Worm (Caenorhabditis elegans) whole organism, young adult: ENCODE results near the gene mrpl-42.

Experiments
- C17E4.6 ChIP-seq: fragments of 200-800 bp; sonication (Bioruptor generic); IDR thresholded peaks from 2 replicates; pipeline ENCODE4 v1.3.6; 2022; ENCODE audit warnings: missing genetic modification reagents, missing genetic modification characterization, missing compliant biosample characterization
- F10E7.11 ChIP-seq: sonication (generic microtip); optimal IDR thresholded peaks from 2 replicates; lab custom pipeline; 2017; ENCODE audit warnings: mild to moderate bottlenecking, missing genetic modification characterization, moderate library complexity, missing compliant biosample characterization
- F39B2.1 ChIP-seq: fragments of 200-800 bp; sonication (Bioruptor generic); IDR thresholded peaks from 2 replicates; pipeline ENCODE4 v1.3.6; 2022; ENCODE audit warnings: missing genetic modification reagents, missing genetic modification characterization, missing compliant biosample characterization
- F52B5.7 ChIP-seq: sonication (generic microtip); optimal IDR thresholded peaks from 2 replicates; lab custom pipeline; 2016; ENCODE audit warnings: mild to moderate bottlenecking, missing genetic modification characterization, missing compliant biosample characterization
- Y56A3A.18 ChIP-seq: fragments of 200-800 bp; sonication (Bioruptor generic); IDR thresholded peaks from 2 replicates; pipeline ENCODE4 v1.3.6; 2022; ENCODE audit warnings: missing genetic modification reagents, missing genetic modification characterization, missing compliant biosample characterization
- Y67H2A.10 ChIP-seq: fragments of 200-800 bp; sonication (Bioruptor generic); conservative IDR thresholded peaks from 2 replicates; pipeline ENCODE4 v1.3.6; 2022; ENCODE audit warnings: missing genetic modification reagents, missing genetic modification characterization, missing compliant biosample characterization
- Y95B8A.8 ChIP-seq: fragments of 200-800 bp; sonication (Bioruptor generic); IDR thresholded peaks from 2 replicates; pipeline ENCODE4 v1.3.6; 2022; ENCODE audit warnings: missing genetic modification reagents, missing genetic modification characterization, missing compliant biosample characterization
- akir-1 ChIP-seq: fragments of 200-800 bp; sonication (Bioruptor generic); optimal IDR thresholded peaks from 2 replicates; lab custom pipeline; 2018; ENCODE audit warnings: mild to moderate bottlenecking, missing genetic modification characterization, moderate library complexity, missing compliant biosample characterization
- attf-5 ChIP-seq: fragments of 200-800 bp; sonication (Bioruptor generic); optimal IDR thresholded peaks from 2 replicates; lab custom pipeline; 2018; ENCODE audit warnings: mild to moderate bottlenecking, missing genetic modification characterization, missing compliant biosample characterization
- bed-1 ChIP-seq: fragments of 200-800 bp; sonication (Bioruptor generic); IDR thresholded peaks from 2 replicates; pipeline ENCODE4 v1.3.6; 2022; ENCODE audit warnings: missing genetic modification reagents, missing genetic modification characterization, missing compliant biosample characterization
- ccch-3 ChIP-seq: fragments of 200-800 bp; sonication (Bioruptor generic); optimal IDR thresholded peaks from 2 replicates; lab custom pipeline; 2018; ENCODE audit warnings: mild to moderate bottlenecking, missing genetic modification characterization, missing compliant biosample characterization
- ceh-40 ChIP-seq: fragments of 200-800 bp; sonication (Bioruptor generic); IDR thresholded peaks from 2 replicates; pipeline ENCODE4 v1.3.6; 2022; ENCODE audit warnings: missing genetic modification characterization, missing compliant biosample characterization
- chd-7 ChIP-seq: sonication (generic microtip); optimal IDR thresholded peaks from 2 replicates; lab custom pipeline; 2016; ENCODE audit warnings: mild to moderate bottlenecking, missing genetic modification characterization, moderate library complexity, missing compliant biosample characterization
- die-1 ChIP-seq: sonication (generic microtip); optimal IDR thresholded peaks from 2 replicates; lab custom pipeline; 2016; ENCODE audit warnings: missing genotype, mild to moderate bottlenecking, missing genetic modification characterization, missing compliant biosample characterization
- efl-1 ChIP-seq: fragments of 150-350 bp; optimal IDR thresholded peaks from 2 replicates; lab custom pipeline; 2014; ENCODE audit warnings: missing biosample characterization, missing genetic modification reagents, missing genetic modification characterization
- ets-4 ChIP-seq: fragments of 200-800 bp; sonication (Bioruptor generic); optimal IDR thresholded peaks from 2 replicates; lab custom pipeline; 2018; ENCODE audit warnings: mild to moderate bottlenecking, missing genetic modification characterization, missing compliant biosample characterization
- gei-17 ChIP-seq: fragments of 200-800 bp; sonication (Bioruptor generic); optimal IDR thresholded peaks from 2 replicates; lab custom pipeline; 2018; ENCODE audit warnings: mild to moderate bottlenecking, missing genetic modification characterization, missing compliant biosample characterization
- him-1 ChIP-seq: sonication (generic microtip); optimal IDR thresholded peaks from 2 replicates; lab custom pipeline; 2016; ENCODE audit warnings: missing genotype, missing genetic modification reagents, missing genetic modification characterization, missing compliant biosample characterization
- hmg-1.2 ChIP-seq: fragments of 200-800 bp; sonication (Bioruptor generic); IDR thresholded peaks from 2 replicates; pipeline ENCODE4 v1.3.6; 2022; ENCODE audit warnings: missing genetic modification reagents, missing genetic modification characterization, missing compliant biosample characterization
- lin-35 ChIP-seq, 3 experiments: fragments of 150-350 bp in 2 of 3; sonication (generic microtip) in 1 of 3; optimal IDR thresholded peaks; 2 replicates each; lab custom pipeline; 2014 to 2018; ENCODE audit warnings: missing biosample characterization in 3 of 3, missing genetic modification characterization in 3 of 3, missing genetic modification reagents in 3 of 3
- lin-54 ChIP-seq: fragments of 200-800 bp; sonication (Bioruptor generic); optimal IDR thresholded peaks from 2 replicates; lab custom pipeline; 2018; ENCODE audit warnings: mild to moderate bottlenecking, missing genetic modification characterization, missing compliant biosample characterization
- lir-1 ChIP-seq: fragments of 200-800 bp; sonication (Bioruptor generic); conservative IDR thresholded peaks from 2 replicates; pipeline ENCODE4 v1.3.6; 2022; ENCODE audit warnings: missing genetic modification reagents, missing genetic modification characterization, missing compliant biosample characterization
- lsl-1 ChIP-seq: fragments of 200-800 bp; sonication (Bioruptor generic); optimal IDR thresholded peaks from 2 replicates; lab custom pipeline; 2018; ENCODE audit warnings: mild to moderate bottlenecking, missing genetic modification characterization, moderate library complexity, missing compliant biosample characterization
- madf-8 ChIP-seq: fragments of 200-800 bp; sonication (Bioruptor generic); conservative IDR thresholded peaks from 2 replicates; pipeline ENCODE4 v1.3.6; 2022; ENCODE audit warnings: missing genetic modification reagents, missing genetic modification characterization, missing compliant biosample characterization
- mxl-1 ChIP-seq: sonication (generic microtip); optimal IDR thresholded peaks from 2 replicates; lab custom pipeline; 2016; ENCODE audit warnings: missing genetic modification characterization, missing compliant biosample characterization
- nfya-2 ChIP-seq: fragments of 200-800 bp; sonication (Bioruptor generic); IDR thresholded peaks from 2 replicates; pipeline ENCODE4 v1.3.6; 2022; ENCODE audit warnings: missing genetic modification reagents, missing genetic modification characterization, missing compliant biosample characterization
- nhr-120 ChIP-seq: fragments of 200-800 bp; sonication (Bioruptor generic); IDR thresholded peaks from 2 replicates; pipeline ENCODE4 v1.3.6; 2022; ENCODE audit warnings: missing genetic modification characterization, missing compliant biosample characterization
- nhr-179 ChIP-seq: sonication (generic microtip); optimal IDR thresholded peaks from 2 replicates; lab custom pipeline; 2016; ENCODE audit warnings: mild to moderate bottlenecking, missing genetic modification characterization, missing compliant biosample characterization
- nhr-27 ChIP-seq: fragments of 200-800 bp; sonication (Bioruptor generic); optimal IDR thresholded peaks from 2 replicates; lab custom pipeline; 2018; ENCODE audit warnings: mild to moderate bottlenecking, missing genetic modification characterization, moderate library complexity, missing compliant biosample characterization
- nhr-80 ChIP-seq: sonication (generic microtip); optimal IDR thresholded peaks from 2 replicates; lab custom pipeline; 2016; ENCODE audit warnings: missing genetic modification characterization, missing compliant biosample characterization
- pbrm-1 ChIP-seq: fragments of 200-800 bp; sonication (Bioruptor generic); IDR thresholded peaks from 2 replicates; pipeline ENCODE4 v1.3.6; 2022; ENCODE audit warnings: missing genetic modification reagents, missing genetic modification characterization, missing compliant biosample characterization
- rec-8 ChIP-seq, 2 experiments: sonication (generic microtip); optimal IDR thresholded peaks; 2 replicates each; lab custom pipeline; 2016; ENCODE audit warnings: mild to moderate bottlenecking in 2 of 2, missing genetic modification characterization in 2 of 2, missing genetic modification reagents in 2 of 2, missing genotype in 2 of 2, missing biosample characterization in 1 of 2, missing compliant biosample characterization in 1 of 2, moderate library complexity in 1 of 2
- snpc-1.3 ChIP-seq: sonication (generic microtip); optimal IDR thresholded peaks from 2 replicates; lab custom pipeline; 2017; ENCODE audit warnings: missing genetic modification characterization, mild to moderate bottlenecking, missing compliant biosample characterization, antibody characterized with exemption, moderate library complexity, missing genotype, missing genetic modification reagents; ENCODE audit not compliant: insufficient read depth
- snpc-3.4 ChIP-seq: sonication (generic microtip); optimal IDR thresholded peaks from 2 replicates; lab custom pipeline; 2017; ENCODE audit warnings: missing genetic modification characterization, mild to moderate bottlenecking, missing compliant biosample characterization, antibody characterized with exemption, moderate library complexity, missing genotype, missing genetic modification reagents
- snpc-4 ChIP-seq, 5 experiments: fragments of 150-350 bp in 1 of 5; sonication (generic microtip) in 4 of 5; optimal IDR thresholded peaks; 2 replicates each; lab custom pipeline; 2014 to 2018; ENCODE audit warnings: missing genetic modification characterization in 5 of 5, missing biosample characterization in 3 of 5, antibody characterized with exemption in 2 of 5, mild to moderate bottlenecking in 2 of 5, missing compliant biosample characterization in 2 of 5, missing genotype in 2 of 5, moderate library complexity in 2 of 5, missing genetic modification reagents in 1 of 5
- sptf-2 ChIP-seq: fragments of 200-800 bp; sonication (Bioruptor generic); optimal IDR thresholded peaks from 2 replicates; lab custom pipeline; 2018; ENCODE audit warnings: mild to moderate bottlenecking, missing genetic modification characterization, missing compliant biosample characterization
- unc-62 ChIP-seq: fragments of 150-350 bp; optimal IDR thresholded peaks from 2 replicates; lab custom pipeline; 2014; ENCODE audit warnings: missing biosample characterization, missing genetic modification reagents, missing genetic modification characterization
- ztf-26 ChIP-seq: sonication (generic microtip); optimal IDR thresholded peaks from 2 replicates; lab custom pipeline; 2017; ENCODE audit warnings: missing genetic modification characterization, missing compliant biosample characterization
- ztf-3 ChIP-seq: fragments of 200-800 bp; sonication (Bioruptor generic); optimal IDR thresholded peaks from 2 replicates; lab custom pipeline; 2018; ENCODE audit warnings: mild to moderate bottlenecking, missing genetic modification characterization, missing compliant biosample characterization
- ztf-6 ChIP-seq: fragments of 200-800 bp; sonication (Bioruptor generic); IDR thresholded peaks from 2 replicates; pipeline ENCODE4 v1.3.6; 2022; ENCODE audit warnings: missing genetic modification reagents, missing genetic modification characterization, missing compliant biosample characterization

mrpl-42 gene

DNA sequence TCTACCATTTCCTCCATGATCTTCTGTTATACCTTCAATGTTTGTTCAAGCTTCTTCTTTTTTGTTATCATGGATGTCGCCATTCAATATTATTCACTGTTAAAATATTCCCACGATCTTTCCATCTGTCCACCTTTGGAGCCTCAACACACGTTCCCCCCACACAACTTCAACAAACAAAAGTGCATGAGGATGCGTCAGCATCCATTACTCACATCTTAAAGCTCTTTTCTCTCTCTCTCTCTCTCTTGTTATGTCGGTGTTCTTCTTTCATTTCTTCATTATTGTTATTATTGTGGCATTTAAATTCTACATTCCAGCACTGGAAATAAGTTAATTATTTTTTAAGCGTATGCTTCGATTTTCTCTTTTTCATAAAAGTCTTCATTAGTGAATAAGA is 19.8 kb upstream of the mrpl-42 start:
- TF ChIP-seq F10E7.11 (tag; lab: Kevin White, UChicago), result no peak
- TF ChIP-seq lin-54, result no peak
- no peak for TF ChIP-seq hmg-1.2 (GFP tag; lab: Robert Waterston, UW)
- TF ChIP-seq unc-62, result no peak
- no peak for TF ChIP-seq sptf-2 (GFP tag; lab: Kevin White, UChicago)
- no peak for TF ChIP-seq nhr-27 (tag; lab: Kevin White, UChicago)
- TF ChIP-seq lsl-1, result no peak
- TF ChIP-seq lir-1 (GFP tag; lab: Robert Waterston, UW), result no peak
- no peak for TF ChIP-seq ccch-3 (GFP tag; lab: Kevin White, UChicago)
- TF ChIP-seq akir-1 (GFP tag; lab: Kevin White, UChicago), result no peak
- no peak for TF ChIP-seq nhr-120 (GFP tag; lab: Robert Waterston, UW)
- no peak for TF ChIP-seq bed-1 (GFP tag; lab: Robert Waterston, UW)

DNA sequence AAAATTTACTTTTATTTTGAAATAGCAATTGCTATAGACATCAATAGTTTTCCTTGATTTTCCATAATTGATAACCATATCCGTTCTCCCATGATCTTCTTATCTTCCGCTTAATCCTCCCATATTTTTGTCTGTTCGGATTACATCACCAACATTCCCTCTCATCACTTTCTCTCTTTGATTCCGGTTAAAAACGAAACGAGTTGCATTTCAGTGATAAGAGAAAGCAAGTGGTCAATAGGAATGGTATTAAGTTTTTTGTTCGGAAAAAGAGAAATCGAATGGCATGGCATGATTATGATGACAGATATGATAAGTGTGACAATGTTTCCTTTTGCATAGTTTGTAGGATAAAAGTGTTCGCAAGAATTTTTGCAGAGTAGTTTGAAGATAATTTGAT is 17.8 kb upstream of the mrpl-42 start:
- TF ChIP-seq rec-8 (tag; optimal IDR thresholded peaks at IDR 0.05; lab: Kevin White, UChicago) (no peak), nfya-2 (GFP tag; lab: Robert Waterston, UW) (no peak), ccch-3 (GFP tag; lab: Kevin White, UChicago) (no peak), nhr-80 (tag; lab: Kevin White, UChicago) (peak; percentile 85), ets-4 (GFP tag; lab: Kevin White, UChicago) (peak; percentile 46), Y56A3A.18 (GFP tag; lab: Robert Waterston, UW) (no peak), pbrm-1 (no peak)

DNA sequence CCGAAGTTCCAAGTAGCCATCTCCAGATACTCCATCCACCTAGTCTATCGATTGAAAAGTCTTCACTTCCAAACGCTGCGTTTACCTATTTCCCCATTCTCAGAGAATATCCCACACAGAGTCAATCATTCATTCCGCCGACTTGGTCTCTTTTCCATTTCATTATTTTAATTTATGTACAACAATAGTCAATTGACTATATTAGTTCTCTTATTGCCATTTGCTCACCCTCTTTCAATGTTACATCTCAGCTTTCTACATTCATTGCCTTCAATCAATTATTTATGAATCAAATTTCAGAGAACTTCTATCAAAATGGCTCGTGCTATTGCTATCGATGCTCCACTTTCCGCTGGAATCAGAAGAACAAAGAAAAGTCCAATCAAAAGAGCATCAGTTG is 14.4 kb upstream of the mrpl-42 start, which contains the start of gene aly-1:
Gene aly-1, plus strand, starts transcription at position 301 of the 400 bp plus-strand sequence.
- no peak for TF ChIP-seq ztf-6
- no peak for TF ChIP-seq nhr-80 (tag; lab: Kevin White, UChicago)
- TF ChIP-seq chd-7 (tag; lab: Kevin White, UChicago), result no peak

DNA sequence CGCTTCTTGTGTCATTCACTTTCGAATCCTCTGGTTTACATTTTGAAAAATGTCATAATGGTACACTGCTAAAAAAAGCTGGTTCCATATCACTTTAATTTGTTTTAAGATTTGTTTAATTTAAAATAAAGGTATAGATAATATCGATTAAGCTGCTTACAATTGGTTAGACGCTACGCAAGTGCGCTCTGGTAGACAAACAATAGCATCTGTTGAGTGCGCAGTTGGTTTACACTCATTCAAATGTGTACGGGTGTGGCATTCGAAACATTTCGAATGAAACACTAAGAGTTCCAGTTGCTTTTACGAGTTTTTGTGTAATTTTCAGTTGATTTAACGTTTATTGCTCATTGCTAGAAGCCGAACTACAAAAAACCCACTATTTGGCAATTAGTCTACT is 13.2 kb upstream of the mrpl-42 start:
- peak; percentile 4 for TF ChIP-seq snpc-3.4 (tag; lab: Kevin White, UChicago)
- TF ChIP-seq snpc-4 (GFP tag; optimal IDR thresholded peaks at IDR 0.05; lab: Kevin White, UChicago), result no peak
- TF ChIP-seq snpc-4 (tag; optimal IDR thresholded peaks at IDR 0.05; lab: Kevin White, UChicago), result peak in 1 of 4 experiments; percentile 18
- peak; percentile 43 for TF ChIP-seq attf-5 (GFP tag; lab: Kevin White, UChicago)
- TF ChIP-seq F39B2.1 (GFP tag; lab: Robert Waterston, UW), result no peak
- TF ChIP-seq nhr-80 (tag; lab: Kevin White, UChicago), result peak; percentile 15
- TF ChIP-seq, all 124 proteins: peak for 4

DNA sequence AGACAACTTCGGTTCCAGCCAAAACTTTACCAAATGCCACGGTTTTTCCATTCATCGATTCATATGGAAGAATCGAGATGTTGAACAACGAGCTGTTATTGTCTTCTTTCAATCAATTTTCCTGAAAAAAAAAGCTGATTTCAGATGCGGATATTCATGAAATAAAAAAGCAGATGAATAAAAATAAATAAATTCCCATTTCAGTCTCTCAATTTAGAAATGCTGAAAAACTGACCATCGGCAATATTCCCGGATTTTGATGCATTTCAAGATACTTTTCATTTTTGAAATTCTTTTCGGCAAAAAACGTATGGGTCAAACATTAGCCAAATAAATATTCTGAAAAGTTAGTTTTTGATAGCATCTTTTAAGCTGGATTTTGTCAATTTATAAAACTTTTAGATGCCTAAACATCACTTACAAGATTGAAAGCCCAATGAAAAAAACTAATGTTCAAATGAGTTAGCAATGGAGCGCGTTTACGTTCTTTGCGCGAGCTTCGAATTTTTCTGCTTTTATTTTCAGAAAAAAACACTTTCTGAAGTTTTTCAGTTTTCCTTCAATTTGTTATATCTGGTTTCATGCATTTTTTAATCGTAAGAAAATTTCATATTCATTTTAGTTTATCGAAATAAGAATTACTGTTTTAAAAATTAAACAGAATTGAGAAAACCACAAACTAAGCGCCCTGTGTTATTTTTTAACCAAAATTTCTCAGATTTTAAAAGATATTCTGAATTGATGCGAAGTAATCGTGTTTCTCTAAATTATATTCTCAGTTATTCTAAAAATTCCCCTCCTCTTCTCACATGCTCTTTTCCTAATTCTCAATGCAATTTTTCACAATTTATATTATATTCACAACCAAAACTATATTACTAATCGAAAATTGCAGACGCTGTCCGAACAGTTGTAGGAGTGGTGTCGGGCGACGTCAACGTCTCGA is 10.1 kb upstream of the mrpl-42 start, which contains the start of the genes C01F6.14 and fem-3:
Gene C01F6.14, minus strand, starts transcription at position 51 of the 946 bp plus-strand sequence.
Gene fem-3, plus strand, starts transcription at position 896 of the 946 bp plus-strand sequence.
- TF ChIP-seq madf-8 (GFP tag; lab: Robert Waterston, UW) (no peak), nhr-80 (tag; lab: Kevin White, UChicago) (no peak), ztf-26 (tag; lab: Kevin White, UChicago) (no peak), efl-1 (no peak), Y95B8A.8 (no peak), C17E4.6 (GFP tag; lab: Robert Waterston, UW) (no peak), snpc-1.3 (tag; lab: Kevin White, UChicago) (no peak), ztf-3 (GFP tag; lab: Kevin White, UChicago) (no peak), him-1 (tag; lab: Kevin White, UChicago) (no peak), mxl-1 (no peak), lin-35 (GFP tag; optimal IDR thresholded peaks at IDR 0.05; lab: Kevin White, UChicago) (no peak), F52B5.7 (tag; lab: Kevin White, UChicago) (no peak), nhr-179 (tag; lab: Kevin White, UChicago) (no peak), ceh-40 (no peak), Y67H2A.10 (GFP tag; lab: Robert Waterston, UW) (no peak), gei-17 (GFP tag; lab: Kevin White, UChicago) (no peak), die-1 (tag; lab: Kevin White, UChicago) (no peak)
